Worm (Caenorhabditis elegans) whole organism, early embryonic: ENCODE data around the gene F22E12.3.

Experiments
- B0310.2 ChIP-seq: sonication (generic microtip); optimal IDR thresholded peaks from 2 replicates; lab custom pipeline; 2016; ENCODE audit warnings: mild to moderate bottlenecking, missing genetic modification characterization, missing compliant biosample characterization
- F13C5.2 ChIP-seq: sonication (generic microtip); optimal IDR thresholded peaks from 2 replicates; lab custom pipeline; 2017; ENCODE audit warnings: mild to moderate bottlenecking, missing genetic modification characterization, inconsistent platforms, missing compliant biosample characterization
- ama-1 ChIP-seq: fragments of 150-350 bp; optimal IDR thresholded peaks from 2 replicates; lab custom pipeline; 2014
- ceh-13 ChIP-seq: fragments of 200-800 bp; sonication (Bioruptor generic); optimal IDR thresholded peaks from 2 replicates; lab custom pipeline; 2018; ENCODE audit warnings: mild to moderate bottlenecking, missing genetic modification characterization, missing compliant biosample characterization
- ceh-36 ChIP-seq: sonication (generic microtip); optimal IDR thresholded peaks from 2 replicates; lab custom pipeline; 2016; ENCODE audit warnings: missing genetic modification characterization, inconsistent platforms, missing compliant biosample characterization
- ets-7 ChIP-seq: sonication (generic microtip); optimal IDR thresholded peaks from 2 replicates; lab custom pipeline; 2016; ENCODE audit warnings: missing genotype, missing genetic modification characterization, missing compliant biosample characterization
- flt-1 ChIP-seq: fragments of 200-800 bp; sonication (Bioruptor generic); IDR thresholded peaks from 2 replicates; pipeline ENCODE4 v1.3.6; 2022; ENCODE audit warnings: missing genetic modification characterization, missing compliant biosample characterization
- hmbx-1 ChIP-seq: sonication (generic microtip); optimal IDR thresholded peaks from 2 replicates; lab custom pipeline; 2016; ENCODE audit warnings: mild to moderate bottlenecking, missing genetic modification characterization, missing compliant biosample characterization
- pes-1 ChIP-seq: fragments of 200-800 bp; sonication (Bioruptor generic); IDR thresholded peaks from 2 replicates; pipeline ENCODE4 v1.3.6; 2022; ENCODE audit warnings: missing genetic modification reagents, missing genetic modification characterization, missing compliant biosample characterization
- scrt-1 ChIP-seq: fragments of 200-800 bp; sonication (Bioruptor generic); IDR thresholded peaks from 2 replicates; pipeline ENCODE4 v1.3.6; 2022; ENCODE audit warnings: missing genetic modification characterization, missing compliant biosample characterization
- sea-1 ChIP-seq: fragments of 200-800 bp; sonication (Bioruptor generic); conservative IDR thresholded peaks from 2 replicates; pipeline ENCODE4 v1.3.6; 2022; ENCODE audit warnings: missing genetic modification characterization, missing compliant biosample characterization
- tbx-11 ChIP-seq: fragments of 200-800 bp; sonication (Bioruptor generic); IDR thresholded peaks from 2 replicates; pipeline ENCODE4 v1.3.6; 2022; ENCODE audit warnings: missing genetic modification characterization, missing compliant biosample characterization
- tbx-37 ChIP-seq: fragments of 200-800 bp; sonication (Bioruptor generic); conservative IDR thresholded peaks from 2 replicates; pipeline ENCODE4 v1.3.6; 2022; ENCODE audit warnings: missing genetic modification reagents, missing genetic modification characterization, missing compliant biosample characterization

DNA sequence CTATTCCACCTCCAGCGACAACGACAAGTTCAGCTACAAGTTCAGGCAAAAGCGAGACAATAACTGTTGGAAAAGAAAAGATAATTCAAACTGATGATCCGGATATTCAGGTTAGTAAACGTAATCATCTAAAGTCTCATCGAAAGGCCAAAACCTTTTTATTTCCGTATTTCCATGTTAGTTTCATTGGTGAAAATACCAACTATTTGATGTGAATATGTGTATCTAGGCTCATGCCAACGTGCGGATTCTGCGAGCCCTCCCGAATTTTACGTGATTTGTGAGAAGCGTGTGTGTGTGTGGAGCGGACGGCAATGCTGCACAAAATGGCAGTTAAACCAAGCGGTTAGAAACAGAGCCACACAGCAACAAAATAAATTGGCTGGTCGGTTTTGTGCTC is 7.8 kb upstream of the F22E12.3 start:
- TF ChIP-seq B0310.2, result no peak
- no peak for TF ChIP-seq F13C5.2 (tag; lab: Kevin White, UChicago)
- TF ChIP-seq ama-1 (lab: Kevin White, UChicago), result no peak
- TF ChIP-seq hmbx-1 (tag; lab: Kevin White, UChicago), result no peak
- no peak for TF ChIP-seq ceh-13 (GFP tag; lab: Kevin White, UChicago)
- no peak for TF ChIP-seq ceh-36 (tag; lab: Kevin White, UChicago)
- no peak for TF ChIP-seq sea-1 (GFP tag; lab: Robert Waterston, UW)
- TF ChIP-seq tbx-11 (GFP tag; lab: Robert Waterston, UW), result no peak
- TF ChIP-seq scrt-1 (GFP tag; lab: Robert Waterston, UW), result no peak
- TF ChIP-seq pes-1 (GFP tag; lab: Robert Waterston, UW), result no peak
- no peak for TF ChIP-seq ets-7 (tag; lab: Kevin White, UChicago)
- no peak for TF ChIP-seq tbx-37 (GFP tag; lab: Robert Waterston, UW)
- no peak for TF ChIP-seq flt-1 (GFP tag; lab: Robert Waterston, UW)
